Worm (Caenorhabditis elegans): ENCODE results near the gene par-1.
A peak's percentile ranks its signal among the peaks of the same experiment; 100 is the strongest.

Gene par-1

DNA sequence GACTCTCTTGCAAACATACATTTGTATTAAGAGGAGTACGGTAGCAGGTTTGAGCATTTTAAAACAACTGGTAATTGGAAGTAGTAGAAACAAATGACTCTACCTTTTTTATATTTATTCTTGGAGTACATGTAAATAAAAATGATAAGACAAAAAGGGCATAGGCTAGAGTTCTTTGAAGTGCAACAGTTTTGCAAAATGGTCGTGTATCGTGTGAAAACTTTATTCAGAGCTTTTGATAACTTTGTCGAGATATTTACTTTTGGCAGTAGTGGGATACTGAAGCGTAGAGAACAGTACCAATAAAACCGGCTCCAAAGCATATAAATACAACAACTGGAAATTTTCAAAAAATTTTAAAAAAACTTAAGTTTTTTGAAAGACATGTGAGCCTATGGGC lies 21.5 kb upstream of the par-1 start, which contains the start of gene cest-1.1:
cest-1.1 (minus strand) TSS at position 101 of the 400 bp plus-strand sequence.
- TF ChIP-seq F26F4.8 (GFP tag; conservative IDR thresholded peaks at IDR 0.05) (no peak), hlh-30 (tag; optimal IDR thresholded peaks at IDR 0.05; ENCODE audit: insufficient read depth) (no peak), arid-1 (GFP tag; conservative IDR thresholded peaks at IDR 0.05) (no peak)

DNA sequence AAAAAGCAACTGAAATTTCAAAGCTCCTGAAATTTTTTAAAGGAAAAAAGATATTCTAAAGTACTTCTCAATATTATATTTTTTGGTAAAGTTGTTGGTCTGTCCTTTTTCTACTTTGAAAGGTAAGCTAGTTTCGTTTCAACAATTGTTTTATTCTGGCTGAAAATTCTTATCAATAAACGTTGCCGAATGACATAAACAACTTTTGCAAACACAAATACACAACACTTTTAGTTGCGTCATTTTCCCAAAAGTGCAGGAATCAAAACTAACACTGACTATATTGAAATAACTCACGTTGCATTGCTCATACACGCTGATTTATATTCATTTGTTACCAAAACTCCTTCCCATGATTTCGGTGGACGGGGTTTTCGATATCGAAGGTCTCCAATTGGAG lies 20.6 kb upstream of the par-1 start:
- TF ChIP-seq lir-3 (tag; optimal IDR thresholded peaks at IDR 0.05) (no peak), nhr-28 (tag; optimal IDR thresholded peaks at IDR 0.05) (peak; percentile 42), daf-16 (GFP tag; optimal IDR thresholded peaks at IDR 0.05) (no peak), daf-16 (tag; optimal IDR thresholded peaks at IDR 0.05) (peak; percentile 95), rbr-2 (tag; optimal IDR thresholded peaks at IDR 0.05) (no peak), skn-1 (tag; optimal IDR thresholded peaks at IDR 0.05) (no peak), zip-11 (GFP tag; IDR thresholded peaks at IDR 0.05) (no peak)

DNA sequence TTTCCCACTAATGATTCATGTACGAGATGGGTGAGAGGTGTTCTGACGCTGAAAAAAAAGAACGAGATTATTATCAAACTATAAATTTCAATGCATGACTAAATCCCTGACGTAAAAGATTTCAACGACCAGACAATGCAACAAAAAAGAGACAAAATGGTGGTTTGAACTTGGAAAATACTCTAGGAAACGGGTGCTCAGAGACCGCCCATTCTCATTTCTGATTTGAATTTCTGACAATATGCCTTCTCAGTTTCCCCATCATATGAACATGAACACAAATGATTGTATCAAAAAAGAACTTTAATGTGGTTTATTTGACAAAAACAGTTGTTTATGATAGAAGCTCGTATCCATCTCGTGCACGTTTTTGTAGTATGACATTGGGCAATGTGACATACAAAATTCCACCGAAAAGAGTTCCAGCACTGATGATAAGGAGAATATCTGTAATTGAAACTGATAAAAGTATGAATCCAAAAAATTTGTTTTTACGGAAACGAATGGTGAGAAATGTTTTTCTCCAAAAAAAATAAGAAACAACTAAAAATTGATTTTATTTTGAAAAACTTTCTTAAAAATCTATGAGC lies 17.9 kb upstream of the par-1 start, which contains the start of gene srd-26:
srd-26 (minus strand) TSS at position 51 of the 590 bp plus-strand sequence.
- TF ChIP-seq dpl-1 (GFP tag; optimal IDR thresholded peaks at IDR 0.05): no peak
- no peak for TF ChIP-seq sdz-12 (GFP tag; optimal IDR thresholded peaks at IDR 0.05)
- TF ChIP-seq nhr-76 (tag; optimal IDR thresholded peaks at IDR 0.05): no peak
- TF ChIP-seq daf-16 (GFP tag; optimal IDR thresholded peaks at IDR 0.05): no peak
- TF ChIP-seq daf-16 (tag; optimal IDR thresholded peaks at IDR 0.05): peak; percentile 33
- peak; percentile 65 for TF ChIP-seq nhr-28 (tag; optimal IDR thresholded peaks at IDR 0.05)
- peak; percentile 58 for TF ChIP-seq dve-1 (tag; optimal IDR thresholded peaks at IDR 0.05; ENCODE audit: insufficient read depth)

DNA sequence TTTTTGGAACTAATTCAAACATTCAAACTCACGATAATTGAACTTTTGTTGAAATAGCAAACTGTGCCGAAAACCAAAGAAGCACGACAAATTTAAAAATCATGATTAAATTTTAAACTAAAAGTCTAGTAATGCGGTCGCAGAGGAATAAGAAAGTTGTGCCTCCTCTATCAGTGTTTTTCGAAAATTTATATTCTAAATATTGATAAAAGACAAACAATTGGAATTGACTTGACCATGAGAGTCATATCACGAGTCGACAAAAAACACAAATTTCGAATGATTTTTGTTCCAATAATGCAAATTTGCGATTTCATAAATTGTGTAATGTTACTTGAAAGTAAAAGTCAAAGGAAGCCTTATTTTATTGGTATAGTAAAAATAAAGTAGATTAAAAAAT lies 15.5 kb upstream of the par-1 start, which contains the start of gene cest-1.2:
cest-1.2 (minus strand) TSS at position 165 of the 400 bp plus-strand sequence.
- TF ChIP-seq zfp-3 (GFP tag; conservative IDR thresholded peaks at IDR 0.05): no peak
- no peak for TF ChIP-seq vab-7 (GFP tag; IDR thresholded peaks at IDR 0.05)
- TF ChIP-seq tag-97 (GFP tag; IDR thresholded peaks at IDR 0.05): no peak
- TF ChIP-seq unc-39 (tag; optimal IDR thresholded peaks at IDR 0.05): no peak
- no peak for TF ChIP-seq aha-1 (tag)
- no peak for TF ChIP-seq php-3 (GFP tag; IDR thresholded peaks at IDR 0.05)
- no peak for TF ChIP-seq daf-12 (tag; optimal IDR thresholded peaks at IDR 0.05)
- no peak for TF ChIP-seq egl-43 (GFP tag; IDR thresholded peaks at IDR 0.05)
- TF ChIP-seq daf-16 (GFP tag; optimal IDR thresholded peaks at IDR 0.05): no peak
- peak; percentile 66 for TF ChIP-seq daf-16 (tag; optimal IDR thresholded peaks at IDR 0.05)
- TF ChIP-seq nhr-11 (tag; optimal IDR thresholded peaks at IDR 0.05): no peak
- TF ChIP-seq nhr-28 (tag; optimal IDR thresholded peaks at IDR 0.05): peak; percentile 59
- no peak for TF ChIP-seq lin-15B (tag; optimal IDR thresholded peaks at IDR 0.05)
- TF ChIP-seq pqm-1 (tag; optimal IDR thresholded peaks at IDR 0.05): peak; percentile 48
- peak; percentile 12 for TF ChIP-seq dve-1 (tag; optimal IDR thresholded peaks at IDR 0.05; ENCODE audit: insufficient read depth)
- TF ChIP-seq F44E2.7 (GFP tag; IDR thresholded peaks at IDR 0.05): no peak
- TF ChIP-seq zip-11 (GFP tag; IDR thresholded peaks at IDR 0.05): no peak
- TF ChIP-seq spr-3 (GFP tag; optimal IDR thresholded peaks at IDR 0.05): no peak
- TF ChIP-seq ZK337.2 (GFP tag; IDR thresholded peaks at IDR 0.05): no peak
- peak; percentile 1 for TF ChIP-seq hlh-30 (tag; optimal IDR thresholded peaks at IDR 0.05; ENCODE audit: insufficient read depth)
- TF ChIP-seq nhr-77 (tag; optimal IDR thresholded peaks at IDR 0.05): peak; percentile 10
- 0 out of 2 replicates have a peak, but pooled peaks have one; percentile 17 for TF ChIP-seq dmd-6 (GFP tag; IDR thresholded peaks at IDR 0.05)
- TF ChIP-seq cey-2 (tag; optimal IDR thresholded peaks at IDR 0.05; ENCODE audit: borderline replicate concordance, insufficient read depth): no peak
- no peak for TF ChIP-seq madf-9 (GFP tag; conservative IDR thresholded peaks at IDR 0.05)
- TF ChIP-seq ceh-82 (tag; optimal IDR thresholded peaks at IDR 0.05): no peak

DNA sequence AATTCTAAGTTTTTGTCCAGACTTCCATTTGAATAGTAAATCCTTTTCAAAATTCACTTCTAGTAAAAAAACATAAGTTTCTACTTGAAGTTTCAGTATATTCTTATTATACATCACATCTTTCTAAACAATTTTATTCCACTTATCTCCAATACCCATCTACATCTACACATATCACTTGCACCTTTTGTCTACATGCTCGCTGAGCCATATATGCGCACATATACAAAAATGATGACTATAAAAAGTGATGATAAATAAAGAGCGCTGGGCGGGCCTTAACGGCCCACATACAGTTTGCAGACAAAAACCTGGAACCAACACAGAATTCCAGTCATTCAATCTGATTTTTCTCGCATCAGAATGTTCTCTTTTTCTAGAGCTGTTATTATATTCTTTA lies 11.3 kb upstream of the par-1 start, which contains the start of gene AH10.2:
AH10.2 (plus strand) TSS at position 301 of the 400 bp plus-strand sequence.
- TF ChIP-seq unc-62 (GFP tag; optimal IDR thresholded peaks at IDR 0.05 in 1 of 2) (peak in 1 of 2 experiments; percentile 64), unc-62 (tag; optimal IDR thresholded peaks at IDR 0.05) (no peak), F26F4.8 (GFP tag; conservative IDR thresholded peaks at IDR 0.05) (no peak)

Data from whole organism, L4 larva.